Worm (Caenorhabditis elegans) whole organism, L4 larva: Measurements from ENCODE around the gene nhr-154.

Experiments used
- snpc-4 ChIP-seq: fragments of 150-350 bp; optimal IDR thresholded peaks from 2 replicates; lab custom pipeline; 2014; ENCODE audit warnings: missing biosample characterization, missing genetic modification characterization
- unc-39 ChIP-seq: sonication (generic microtip); optimal IDR thresholded peaks from 2 replicates; lab custom pipeline; 2017; ENCODE audit warnings: missing biosample characterization, missing genetic modification characterization

- TF ChIP-seq snpc-4 (no peak), unc-39 (no peak)
Measured at ce11 chrV:12091759-12092158, 9.3 kb upstream of the nhr-154 start, which contains the start of gene nhr-206.
